Fruit fly (Drosophila melanogaster): ENCODE results near the gene CG31676.

The CG31676 gene

dm6 chr2L:20797515-20797847 is 43.1 kb upstream of the CG31676 start, which contains the start of gene CG9328 (continued):
- TF ChIP-seq Dfd (GFP tag; optimal IDR thresholded peaks at IDR 0.05) (no peak), Elba2 (GFP tag; optimal IDR thresholded peaks at IDR 0.05) (no peak), CG17328 (GFP tag; IDR thresholded peaks at IDR 0.05) (peak; percentile 46; the same call in 1 of the 2 replicates), CG33557 (GFP tag; optimal IDR thresholded peaks at IDR 0.05) (peak; percentile 18), CG7357 (GFP tag; IDR thresholded peaks at IDR 0.05) (no peak), CG5180 (GFP tag; optimal IDR thresholded peaks at IDR 0.05) (no peak), B-H2 (GFP tag; optimal IDR thresholded peaks at IDR 0.05) (no peak), nom (GFP tag; optimal IDR thresholded peaks at IDR 0.05) (peak; percentile 35), CG17186 (GFP tag; optimal IDR thresholded peaks at IDR 0.05) (no peak), CG13894 (tag; optimal IDR thresholded peaks at IDR 0.05) (peak; percentile 74), Hmx (GFP tag; optimal IDR thresholded peaks at IDR 0.05) (no peak), CG7839 (tag; optimal IDR thresholded peaks at IDR 0.05) (peak; percentile 25), Pdp1 (GFP tag; optimal IDR thresholded peaks at IDR 0.05) (peak; percentile 8 to 46), cas (GFP tag; IDR thresholded peaks at IDR 0.05) (peak; percentile 37; the same call in 1 of the 2 replicates), CG2889 (GFP tag; IDR thresholded peaks at IDR 0.05) (no peak), sima (GFP tag; optimal IDR thresholded peaks at IDR 0.05) (no peak), Awh (GFP tag; IDR thresholded peaks at IDR 0.05) (0 out of 2 replicates have a peak, but pooled peaks have one; percentile 6), ssp (GFP tag; IDR thresholded peaks at IDR 0.05) (no peak), CG7963 (GFP tag; IDR thresholded peaks at IDR 0.05; ENCODE audit: partially characterized antibody) (no peak), twi (tag; optimal IDR thresholded peaks at IDR 0.05) (no peak), ro (GFP tag; IDR thresholded peaks at IDR 0.05) (no peak), otp (GFP tag; IDR thresholded peaks at IDR 0.05) (0 out of 3 replicates have a peak, but pooled peaks have one; percentile 32), CG11696 (GFP tag; IDR thresholded peaks at IDR 0.05) (no peak), Med (GFP tag) (peak; percentile 91), toy (GFP tag; IDR thresholded peaks at IDR 0.05) (no peak), Myb (GFP tag; optimal IDR thresholded peaks at IDR 0.05) (peak; percentile 19), CG17568 (GFP tag; optimal IDR thresholded peaks at IDR 0.05) (no peak), vnd (GFP tag; IDR thresholded peaks at IDR 0.05; ENCODE audit: partially characterized antibody) (no peak), Max (GFP tag; optimal IDR thresholded peaks at IDR 0.05) (peak; percentile 21), ATbp (GFP tag; optimal IDR thresholded peaks at IDR 0.05) (no peak), CG34376 (GFP tag; optimal IDR thresholded peaks at IDR 0.05) (peak; percentile 40), rib (GFP tag; IDR thresholded peaks at IDR 0.05) (peak; percentile 62; the same call in 1 of the 2 replicates), CkIIα-i1 (GFP tag; IDR thresholded peaks at IDR 0.05) (no peak), Opbp (GFP tag; IDR thresholded peaks at IDR 0.05; ENCODE audit: partially characterized antibody) (peak; percentile 64), NC2α (GFP tag; optimal IDR thresholded peaks at IDR 0.05) (no peak), shn (GFP tag; optimal IDR thresholded peaks at IDR 0.05) (peak; percentile 33), CG10543 (GFP tag; optimal IDR thresholded peaks at IDR 0.05) (peak; percentile 41), CG12155 (GFP tag; optimal IDR thresholded peaks at IDR 0.05) (peak; percentile 91), CG10565 (GFP tag; optimal IDR thresholded peaks at IDR 0.05) (no peak), Nf-YB (GFP tag; optimal IDR thresholded peaks at IDR 0.05) (peak; percentile 1), CG10979 (tag; optimal IDR thresholded peaks at IDR 0.05) (peak; percentile 38), CG3163 (GFP tag; optimal IDR thresholded peaks at IDR 0.05) (no peak), ato (GFP tag; IDR thresholded peaks at IDR 0.05; ENCODE audit: partially characterized antibody) (peak; percentile 64), H15 (GFP tag; IDR thresholded peaks at IDR 0.05) (no peak), CG12071 (GFP tag; optimal IDR thresholded peaks at IDR 0.05) (peak; percentile 60), pros (GFP tag; optimal IDR thresholded peaks at IDR 0.05) (no peak), hkb (optimal IDR thresholded peaks at IDR 0.05) (no peak), hkb (GFP tag; IDR thresholded peaks at IDR 0.05) (peak; percentile 62), Sry-β (GFP tag; optimal IDR thresholded peaks at IDR 0.05) (peak; percentile 12), NfI (GFP tag; optimal IDR thresholded peaks at IDR 0.05) (peak; percentile 3), zfh1 (GFP tag; IDR thresholded peaks at IDR 0.05) (0 out of 3 replicates have a peak, but pooled peaks have one; percentile 34)

Data from whole organism, embryonic.